Fruit fly (Drosophila melanogaster) whole organism, embryonic: ENCODE results near the gene stas.

Source experiments
- CG10431 ChIP-seq: fragments of 200-800 bp; sonication (Bioruptor generic); optimal IDR thresholded peaks from 3 replicates; lab custom pipeline; 2018; ENCODE audit warnings: missing biosample characterization, mild to moderate bottlenecking, missing genetic modification characterization
- CG12219 ChIP-seq: fragments of 200-800 bp; sonication (Bioruptor generic); optimal IDR thresholded peaks from 3 replicates; lab custom pipeline; 2018; ENCODE audit warnings: missing biosample characterization, mild to moderate bottlenecking, missing genetic modification characterization
- CG12769 ChIP-seq: fragments of 200-800 bp; sonication (Bioruptor generic); optimal IDR thresholded peaks from 2 replicates; lab custom pipeline; 2019; ENCODE audit warnings: missing biosample characterization, mild to moderate bottlenecking, missing genetic modification characterization, moderate library complexity
- CG1529 ChIP-seq: fragments of 200-800 bp; sonication (Bioruptor generic); optimal IDR thresholded peaks from 3 replicates; lab custom pipeline; 2018; ENCODE audit warnings: missing biosample characterization, missing genetic modification characterization
- CG17612 ChIP-seq: fragments of 200-800 bp; sonication (Bioruptor generic); IDR thresholded peaks from 2 replicates; pipeline ENCODE4 v1.3.6; 2022; ENCODE audit warnings: missing biosample characterization, missing genetic modification characterization
- CG30020 ChIP-seq: fragments of 200-800 bp; optimal IDR thresholded peaks from 2 replicates; lab custom pipeline; 2019; ENCODE audit warnings: missing biosample characterization, mild to moderate bottlenecking, missing genetic modification characterization, moderate library complexity
- CG32772 ChIP-seq: fragments of 200-800 bp; sonication (Bioruptor generic); IDR thresholded peaks from 2 replicates; pipeline ENCODE4 v1.3.6; 2022; ENCODE audit warnings: missing biosample characterization, missing genetic modification characterization
- CG3281 ChIP-seq: fragments of 200-800 bp; sonication (Bioruptor generic); optimal IDR thresholded peaks from 3 replicates; lab custom pipeline; 2017; ENCODE audit warnings: missing biosample characterization, mild to moderate bottlenecking, missing genetic modification characterization
- CG3726 ChIP-seq: fragments of 200-800 bp; sonication (Bioruptor generic); IDR thresholded peaks from 3 replicates; pipeline ENCODE4, ENCODE4 v1.3.6; 2022; ENCODE audit warnings: missing biosample characterization, missing genetic modification characterization
- CG4854 ChIP-seq: fragments of 200-800 bp; sonication (Bioruptor generic); optimal IDR thresholded peaks from 2 replicates; lab custom pipeline; 2016; ENCODE audit warnings: missing biosample characterization, missing genetic modification characterization, inconsistent platforms
- CG5180 ChIP-seq: fragments of 200-800 bp; sonication (Bioruptor generic); optimal IDR thresholded peaks from 3 replicates; lab custom pipeline; 2017; ENCODE audit warnings: missing biosample characterization, missing genetic modification characterization, mild to moderate bottlenecking, moderate library complexity, missing genetic modification reagents
- CG6175 ChIP-seq: fragments of 200-800 bp; sonication (Bioruptor generic); IDR thresholded peaks from 3 replicates; pipeline ENCODE4 v1.3.6; 2022; ENCODE audit warnings: missing biosample characterization, missing genetic modification characterization
- CG7271 ChIP-seq: fragments of 200-800 bp; sonication (Bioruptor generic); optimal IDR thresholded peaks from 2 replicates; lab custom pipeline; 2018; ENCODE audit warnings: missing biosample characterization, mild to moderate bottlenecking, missing genetic modification characterization, moderate library complexity
- CG7556 ChIP-seq: fragments of 200-800 bp; sonication (Bioruptor generic); optimal IDR thresholded peaks from 2 replicates; lab custom pipeline; 2017; ENCODE audit warnings: missing biosample characterization, mild to moderate bottlenecking, missing genetic modification characterization
- CG8924 ChIP-seq: fragments of 200-800 bp; optimal IDR thresholded peaks from 3 replicates; lab custom pipeline; 2019; ENCODE audit warnings: missing biosample characterization, mild to moderate bottlenecking, missing genetic modification characterization, moderate library complexity
- CG9797 ChIP-seq: fragments of 200-800 bp; sonication (Bioruptor generic); optimal IDR thresholded peaks from 3 replicates; lab custom pipeline; 2018; ENCODE audit warnings: missing biosample characterization, mild to moderate bottlenecking, missing genetic modification characterization
- HmgZ ChIP-seq: fragments of 200-800 bp; sonication (Bioruptor generic); optimal IDR thresholded peaks from 2 replicates; lab custom pipeline; 2018; ENCODE audit warnings: missing biosample characterization, mild to moderate bottlenecking, missing genetic modification characterization
- Hmr ChIP-seq: fragments of 200-800 bp; sonication (Bioruptor generic); optimal IDR thresholded peaks from 3 replicates; lab custom pipeline; 2017; ENCODE audit warnings: mild to moderate bottlenecking, missing biosample characterization, missing genetic modification reagents, missing genetic modification characterization
- Kr ChIP-seq: fragments of 200-800 bp; sonication (Bioruptor generic); optimal IDR thresholded peaks from 2 replicates; lab custom pipeline; 2017; ENCODE audit warnings: missing biosample characterization, mild to moderate bottlenecking, missing genetic modification characterization
- Nf-YB ChIP-seq: fragments of 200-800 bp; sonication (Bioruptor generic); optimal IDR thresholded peaks from 3 replicates; lab custom pipeline; 2019; ENCODE audit warnings: missing biosample characterization, mild to moderate bottlenecking, missing genetic modification characterization, moderate library complexity
- Oaz ChIP-seq: fragments of 200-800 bp; sonication (Bioruptor generic); IDR thresholded peaks from 2 replicates; pipeline ENCODE4 v1.3.6; 2022; ENCODE audit warnings: missing biosample characterization, missing genetic modification characterization
- Sry-δ ChIP-seq: fragments of 200-800 bp; sonication (Bioruptor generic); optimal IDR thresholded peaks from 2 replicates; lab custom pipeline; 2016; ENCODE audit warnings: missing biosample characterization, missing genetic modification characterization
- Stat92E ChIP-seq, 3 experiments: fragments of >200 bp in 2 of 3; fragments of 200-800 bp in 1 of 3; sonication (Bioruptor generic) in 1 of 3; optimal IDR thresholded peaks; 2 replicates each; lab custom pipeline; 2017 to 2019; ENCODE audit warnings: missing biosample characterization in 3 of 3, missing genetic modification characterization in 3 of 3, mild to moderate bottlenecking in 1 of 3, moderate library complexity in 1 of 3
- ab ChIP-seq: fragments of 200-800 bp; sonication (Bioruptor generic); optimal IDR thresholded peaks from 2 replicates; lab custom pipeline; 2016; ENCODE audit warnings: missing biosample characterization, missing genetic modification characterization
- bcd ChIP-seq: fragments of 200-800 bp; sonication (Bioruptor generic); optimal IDR thresholded peaks from 2 replicates; lab custom pipeline; 2017; ENCODE audit warnings: missing biosample characterization, mild to moderate bottlenecking, missing genetic modification characterization
- bigmax ChIP-seq: fragments of 200-800 bp; sonication (Bioruptor generic); optimal IDR thresholded peaks from 2 replicates; lab custom pipeline; 2018; ENCODE audit warnings: missing biosample characterization, mild to moderate bottlenecking, missing genetic modification characterization
- btn ChIP-seq: fragments of 200-800 bp; sonication (Bioruptor generic); optimal IDR thresholded peaks from 2 replicates; lab custom pipeline; 2016; ENCODE audit warnings: missing biosample characterization, missing genetic modification characterization
- corto ChIP-seq: fragments of 200-800 bp; sonication (Bioruptor generic); optimal IDR thresholded peaks from 2 replicates; lab custom pipeline; 2016; ENCODE audit warnings: missing biosample characterization, mild to moderate bottlenecking, missing genetic modification characterization, moderate library complexity
- crc ChIP-seq: fragments of 200-800 bp; sonication (Bioruptor generic); optimal IDR thresholded peaks from 2 replicates; lab custom pipeline; 2016; ENCODE audit warnings: missing biosample characterization, missing genetic modification characterization
- dpn ChIP-seq, 2 experiments: fragments of 200-800 bp; sonication (Bioruptor generic); optimal IDR thresholded peaks; 3 replicates each; lab custom pipeline; 2016; ENCODE audit warnings: missing biosample characterization in 2 of 2, missing genetic modification characterization in 2 of 2
- eve ChIP-seq, 2 experiments: fragments of >200 bp; optimal IDR thresholded peaks; 2 replicates each; lab custom pipeline; 2017; ENCODE audit warnings: missing biosample characterization in 2 of 2, missing genetic modification characterization in 2 of 2
- gcm ChIP-seq: fragments of 200-800 bp; sonication (Bioruptor generic); optimal IDR thresholded peaks from 2 replicates; lab custom pipeline; 2019; ENCODE audit warnings: missing biosample characterization, mild to moderate bottlenecking, missing genetic modification characterization, moderate library complexity
- grn ChIP-seq: fragments of 200-800 bp; sonication (Bioruptor generic); optimal IDR thresholded peaks from 3 replicates; lab custom pipeline; 2017; ENCODE audit warnings: missing biosample characterization, missing genetic modification characterization
- ind ChIP-seq: fragments of 200-800 bp; sonication (Bioruptor generic); optimal IDR thresholded peaks from 3 replicates; lab custom pipeline; 2016; ENCODE audit warnings: missing biosample characterization, missing genetic modification characterization
- jumu ChIP-seq: fragments of 200-800 bp; sonication (Bioruptor generic); optimal IDR thresholded peaks from 3 replicates; lab custom pipeline; 2016; ENCODE audit warnings: missing biosample characterization, missing genetic modification characterization
- ken ChIP-seq: fragments of 200-800 bp; sonication (Bioruptor generic); IDR thresholded peaks from 3 replicates; pipeline ENCODE4 v1.3.6; 2022; ENCODE audit warnings: missing biosample characterization, missing genetic modification characterization
- klu ChIP-seq: fragments of 200-800 bp; sonication (Bioruptor generic); IDR thresholded peaks from 2 replicates; pipeline ENCODE4 v1.3.6; 2022; ENCODE audit warnings: missing biosample characterization, missing genetic modification characterization
- lmd ChIP-seq: fragments of 200-800 bp; sonication (Bioruptor generic); IDR thresholded peaks from 2 replicates; pipeline ENCODE4 v1.3.6; 2022; ENCODE audit warnings: missing biosample characterization, missing genetic modification characterization
- org-1 ChIP-seq: fragments of 200-800 bp; sonication (Bioruptor generic); optimal IDR thresholded peaks from 2 replicates; lab custom pipeline; 2017; ENCODE audit warnings: missing biosample characterization, missing genetic modification characterization
- pb ChIP-seq: fragments of 200-800 bp; sonication (Bioruptor generic); optimal IDR thresholded peaks from 3 replicates; lab custom pipeline; 2016; ENCODE audit warnings: missing biosample characterization, missing genetic modification characterization
- peb ChIP-seq: fragments of 200-800 bp; sonication (Bioruptor generic); IDR thresholded peaks from 2 replicates; pipeline ENCODE4 v1.3.6; 2022; ENCODE audit warnings: missing biosample characterization, missing genetic modification characterization
- ranshi ChIP-seq: fragments of 200-800 bp; sonication (Bioruptor generic); IDR thresholded peaks from 2 replicates; pipeline ENCODE4 v1.3.6; 2022; ENCODE audit warnings: missing biosample characterization, missing genetic modification characterization
- sc ChIP-seq, 3 experiments: fragments of >200 bp in 2 of 3; fragments of 200-800 bp in 1 of 3; sonication (Bioruptor generic) in 1 of 3; optimal IDR thresholded peaks; 2 replicates in 2 of 3; 3 replicates in 1 of 3; lab custom pipeline; 2017; ENCODE audit warnings: mild to moderate bottlenecking in 1 of 3, missing biosample characterization in 1 of 3, missing genetic modification characterization in 1 of 3, missing genetic modification reagents in 1 of 3
- sens-2 ChIP-seq: fragments of 200-800 bp; sonication (Bioruptor generic); IDR thresholded peaks from 2 replicates; pipeline ENCODE4 v1.3.6; 2022; ENCODE audit warnings: missing biosample characterization, missing genetic modification characterization
- sima ChIP-seq: fragments of 200-800 bp; sonication (Bioruptor generic); optimal IDR thresholded peaks from 2 replicates; lab custom pipeline; 2016; ENCODE audit warnings: missing biosample characterization, missing genetic modification characterization
- slbo ChIP-seq: fragments of 200-800 bp; sonication (Bioruptor generic); IDR thresholded peaks from 2 replicates; pipeline ENCODE4 v1.3.6; 2022; ENCODE audit warnings: missing biosample characterization, missing genetic modification characterization
- sob ChIP-seq: fragments of 200-800 bp; sonication (Bioruptor generic); IDR thresholded peaks from 2 replicates; pipeline ENCODE4 v1.3.6; 2022; ENCODE audit warnings: missing biosample characterization, missing genetic modification characterization
- stc ChIP-seq: fragments of 200-800 bp; sonication (Bioruptor generic); IDR thresholded peaks from 2 replicates; pipeline ENCODE4 v1.3.6; 2022; ENCODE audit warnings: missing biosample characterization, missing genetic modification characterization
- tll ChIP-seq, 2 experiments: fragments of 200-800 bp in 1 of 2; fragments of >200 bp in 1 of 2; sonication (Bioruptor generic) in 1 of 2; optimal IDR thresholded peaks; 2 replicates each; lab custom pipeline; 2017 to 2019; ENCODE audit warnings: missing biosample characterization in 2 of 2, missing genetic modification characterization in 2 of 2, mild to moderate bottlenecking in 1 of 2, moderate library complexity in 1 of 2
- twi ChIP-seq: fragments of 200-800 bp; optimal IDR thresholded peaks from 2 replicates; lab custom pipeline; 2019; ENCODE audit warnings: missing biosample characterization, mild to moderate bottlenecking, missing genetic modification characterization, moderate library complexity

stas gene

dm6 chrX:17595822-17596221 is 31.9 kb downstream of the stas start:
- TF ChIP-seq Kr (GFP tag; lab: Kevin White, UChicago) (no peak), bigmax (GFP tag; lab: Kevin White, UChicago) (no peak), CG5180 (GFP tag; lab: Kevin White, UChicago) (peak; percentile 12), ken (peak; percentile 53; the same call in 1 of the 3 replicates), CG6175 (GFP tag; lab: Robert Waterston, UW) (peak; percentile 69; the same call in 2 of the 3 replicates), ranshi (peak; percentile 75), CG8924 (tag; lab: Kevin White, UChicago) (peak; percentile 72), dpn (GFP tag; optimal IDR thresholded peaks at IDR 0.05; lab: Kevin White, UChicago) (peak; percentile 64 to 65), crc (GFP tag; lab: Kevin White, UChicago) (peak; percentile 2), CG17612 (GFP tag; lab: Robert Waterston, UW) (peak; percentile 64; the same call in 1 of the 2 replicates), CG4854 (peak; percentile 42), tll (GFP tag; optimal IDR thresholded peaks at IDR 0.05; lab: Kevin White, UChicago) (no peak), corto (GFP tag; lab: Kevin White, UChicago) (no peak), stc (GFP tag; lab: Robert Waterston, UW) (peak; percentile 77), slbo (GFP tag; lab: Robert Waterston, UW) (peak; percentile 93), grn (GFP tag; lab: Kevin White, UChicago) (no peak), ab (no peak), lmd (peak; percentile 89), CG3281 (GFP tag; lab: Kevin White, UChicago) (peak; percentile 85), CG7556 (GFP tag; lab: Kevin White, UChicago) (peak; percentile 69), sob (peak; percentile 88), sima (GFP tag; lab: Kevin White, UChicago) (no peak), sens-2 (0 out of 2 replicates have a peak, but pooled peaks have one; percentile 15), gcm (GFP tag; lab: Kevin White, UChicago) (no peak), CG1529 (GFP tag; lab: Kevin White, UChicago) (peak; percentile 25), pb (GFP tag; lab: Kevin White, UChicago) (no peak), CG32772 (GFP tag; lab: Robert Waterston, UW) (peak; percentile 80), CG10431 (no peak), klu (GFP tag; lab: Robert Waterston, UW) (peak; percentile 52), CG12219 (peak; percentile 42), eve (GFP tag; optimal IDR thresholded peaks at IDR 0.05; lab: Kevin White, UChicago) (no peak), Nf-YB (GFP tag; lab: Kevin White, UChicago) (peak; percentile 32), bcd (GFP tag; lab: Kevin White, UChicago) (peak; percentile 77), peb (peak; percentile 45; the same call in 1 of the 2 replicates), sc (optimal IDR thresholded peaks at IDR 0.05; lab: Kevin White, UChicago) (no peak), sc (GFP tag; optimal IDR thresholded peaks at IDR 0.05; lab: Kevin White, UChicago) (peak; percentile 32), CG3726 (GFP tag; lab: Robert Waterston, UW) (peak; percentile 75; the same call in 2 of the 3 replicates), CG12769 (peak; percentile 32), Stat92E (GFP tag; optimal IDR thresholded peaks at IDR 0.05; lab: Kevin White, UChicago) (no peak), jumu (GFP tag; lab: Kevin White, UChicago) (peak; percentile 35), CG9797 (no peak), btn (GFP tag; lab: Kevin White, UChicago) (no peak), twi (tag; lab: Kevin White, UChicago) (peak; percentile 5), CG7271 (no peak), ind (GFP tag; lab: Kevin White, UChicago) (peak; percentile 70), Oaz (GFP tag; lab: Robert Waterston, UW) (0 out of 2 replicates have a peak, but pooled peaks have one; percentile 24), Sry-δ (GFP tag; lab: Kevin White, UChicago) (peak; percentile 7), HmgZ (peak; percentile 63), Hmr (peak; percentile 81), org-1 (GFP tag; lab: Kevin White, UChicago) (peak; percentile 34), CG30020 (tag; lab: Kevin White, UChicago) (no peak)
